Worm (Caenorhabditis elegans) whole organism, early embryonic: ENCODE measurements around the gene nhr-263.

Source experiments
- B0310.2 ChIP-seq: sonication (generic microtip); optimal IDR thresholded peaks from 2 replicates; lab custom pipeline; 2016; ENCODE audit warnings: mild to moderate bottlenecking, missing genetic modification characterization, missing compliant biosample characterization
- F13C5.2 ChIP-seq: sonication (generic microtip); optimal IDR thresholded peaks from 2 replicates; lab custom pipeline; 2017; ENCODE audit warnings: mild to moderate bottlenecking, missing genetic modification characterization, inconsistent platforms, missing compliant biosample characterization
- aly-1 ChIP-seq: sonication (generic microtip); optimal IDR thresholded peaks from 2 replicates; lab custom pipeline; 2016; ENCODE audit warnings: missing genetic modification characterization, missing compliant biosample characterization
- ama-1 ChIP-seq: fragments of 150-350 bp; optimal IDR thresholded peaks from 2 replicates; lab custom pipeline; 2014
- ceh-13 ChIP-seq: fragments of 200-800 bp; sonication (Bioruptor generic); optimal IDR thresholded peaks from 2 replicates; lab custom pipeline; 2018; ENCODE audit warnings: mild to moderate bottlenecking, missing genetic modification characterization, missing compliant biosample characterization
- ceh-36 ChIP-seq: sonication (generic microtip); optimal IDR thresholded peaks from 2 replicates; lab custom pipeline; 2016; ENCODE audit warnings: missing genetic modification characterization, inconsistent platforms, missing compliant biosample characterization
- ets-7 ChIP-seq: sonication (generic microtip); optimal IDR thresholded peaks from 2 replicates; lab custom pipeline; 2016; ENCODE audit warnings: missing genotype, missing genetic modification characterization, missing compliant biosample characterization
- flt-1 ChIP-seq: fragments of 200-800 bp; sonication (Bioruptor generic); IDR thresholded peaks from 2 replicates; pipeline ENCODE4 v1.3.6; 2022; ENCODE audit warnings: missing genetic modification characterization, missing compliant biosample characterization
- hmbx-1 ChIP-seq: sonication (generic microtip); optimal IDR thresholded peaks from 2 replicates; lab custom pipeline; 2016; ENCODE audit warnings: mild to moderate bottlenecking, missing genetic modification characterization, missing compliant biosample characterization
- hmg-4 ChIP-seq: fragments of 200-800 bp; sonication (Bioruptor generic); optimal IDR thresholded peaks from 2 replicates; lab custom pipeline; 2018; ENCODE audit warnings: mild to moderate bottlenecking, missing genetic modification characterization, missing compliant biosample characterization
- hnd-1 ChIP-seq: sonication (generic microtip); optimal IDR thresholded peaks from 2 replicates; lab custom pipeline; 2016; ENCODE audit warnings: missing genetic modification characterization, missing compliant biosample characterization
- pes-1 ChIP-seq: fragments of 200-800 bp; sonication (Bioruptor generic); IDR thresholded peaks from 2 replicates; pipeline ENCODE4 v1.3.6; 2022; ENCODE audit warnings: missing genetic modification reagents, missing genetic modification characterization, missing compliant biosample characterization
- scrt-1 ChIP-seq: fragments of 200-800 bp; sonication (Bioruptor generic); IDR thresholded peaks from 2 replicates; pipeline ENCODE4 v1.3.6; 2022; ENCODE audit warnings: missing genetic modification characterization, missing compliant biosample characterization
- sea-1 ChIP-seq: fragments of 200-800 bp; sonication (Bioruptor generic); conservative IDR thresholded peaks from 2 replicates; pipeline ENCODE4 v1.3.6; 2022; ENCODE audit warnings: missing genetic modification characterization, missing compliant biosample characterization
- tbx-11 ChIP-seq: fragments of 200-800 bp; sonication (Bioruptor generic); IDR thresholded peaks from 2 replicates; pipeline ENCODE4 v1.3.6; 2022; ENCODE audit warnings: missing genetic modification characterization, missing compliant biosample characterization
- tbx-37 ChIP-seq: fragments of 200-800 bp; sonication (Bioruptor generic); conservative IDR thresholded peaks from 2 replicates; pipeline ENCODE4 v1.3.6; 2022; ENCODE audit warnings: missing genetic modification reagents, missing genetic modification characterization, missing compliant biosample characterization
- tra-4 ChIP-seq: sonication (generic microtip); optimal IDR thresholded peaks from 2 replicates; lab custom pipeline; 2017; ENCODE audit warnings: missing genetic modification characterization, missing compliant biosample characterization

nhr-263 gene

DNA sequence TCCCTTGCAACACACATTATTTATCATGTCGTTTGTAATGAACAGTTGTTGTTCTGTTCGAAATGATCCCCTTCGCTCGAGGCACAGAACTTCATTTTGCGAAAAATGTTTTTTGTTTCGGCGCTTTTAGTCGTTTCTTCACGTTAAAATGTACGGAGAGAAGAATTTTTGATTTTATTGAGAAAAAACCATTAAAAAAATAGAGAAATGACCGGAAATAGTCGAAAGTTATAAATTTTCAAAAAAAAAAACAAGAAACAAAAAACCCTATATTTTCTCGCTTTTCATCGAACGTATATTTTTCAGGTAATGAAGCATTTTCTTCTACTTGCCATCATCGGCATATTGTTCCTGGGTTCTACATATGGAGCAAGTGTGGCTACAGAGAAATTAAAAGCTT lies 9.6 kb downstream of the nhr-263 start, which contains the start of gene F10G2.1:
TSS of gene F10G2.1 (plus strand) at position 301 of the 400 bp plus-strand sequence.
- TF ChIP-seq sea-1 (GFP tag; lab: Robert Waterston, UW) (no peak), aly-1 (tag; lab: Kevin White, UChicago) (no peak), B0310.2 (no peak), tbx-11 (no peak), F13C5.2 (no peak), ceh-36 (no peak), tra-4 (no peak), ama-1 (no peak), tbx-37 (GFP tag; lab: Robert Waterston, UW) (no peak), hmbx-1 (tag; lab: Kevin White, UChicago) (no peak), ets-7 (tag; lab: Kevin White, UChicago) (no peak), pes-1 (GFP tag; lab: Robert Waterston, UW) (no peak), hmg-4 (GFP tag; lab: Kevin White, UChicago) (no peak), scrt-1 (GFP tag; lab: Robert Waterston, UW) (no peak)

DNA sequence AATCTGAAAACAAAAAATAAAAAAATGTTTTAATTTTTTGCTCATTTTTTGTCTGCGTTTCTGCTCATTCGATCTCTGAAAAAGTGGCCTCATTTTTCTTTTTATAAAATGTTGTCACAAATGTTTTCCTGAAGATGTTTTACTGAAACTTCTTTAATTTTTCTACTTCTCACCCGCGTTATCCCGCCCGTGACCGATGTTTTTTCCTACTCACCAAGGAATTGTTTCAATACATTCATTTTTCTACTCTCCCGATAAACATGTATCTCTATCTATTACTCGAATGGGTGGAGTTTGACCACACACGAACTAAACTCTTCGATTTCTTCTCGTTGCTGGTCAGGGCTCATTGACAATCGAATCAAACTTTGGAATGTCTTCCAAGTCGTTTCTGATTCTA lies 11.0 kb downstream of the nhr-263 start, which contains the start of gene F10G2.2:
TSS of gene F10G2.2 (plus strand) at position 301 of the 400 bp plus-strand sequence.
- TF ChIP-seq tra-4, result no peak
- no peak for TF ChIP-seq pes-1 (GFP tag; lab: Robert Waterston, UW)
- TF ChIP-seq scrt-1 (GFP tag; lab: Robert Waterston, UW), result no peak
- no peak for TF ChIP-seq hmbx-1 (tag; lab: Kevin White, UChicago)
- TF ChIP-seq ceh-13 (GFP tag; lab: Kevin White, UChicago), result no peak
- TF ChIP-seq tbx-37 (GFP tag; lab: Robert Waterston, UW), result no peak
- no peak for TF ChIP-seq ceh-36
- no peak for TF ChIP-seq sea-1 (GFP tag; lab: Robert Waterston, UW)
- no peak for TF ChIP-seq F13C5.2
- TF ChIP-seq aly-1 (tag; lab: Kevin White, UChicago), result no peak
- TF ChIP-seq flt-1, result no peak
- no peak for TF ChIP-seq ets-7 (tag; lab: Kevin White, UChicago)
- no peak for TF ChIP-seq B0310.2
- TF ChIP-seq ama-1, result no peak
- TF ChIP-seq tbx-11, result no peak
- no peak for TF ChIP-seq hnd-1 (tag; lab: Kevin White, UChicago)
- no peak for TF ChIP-seq hmg-4 (GFP tag; lab: Kevin White, UChicago)

DNA sequence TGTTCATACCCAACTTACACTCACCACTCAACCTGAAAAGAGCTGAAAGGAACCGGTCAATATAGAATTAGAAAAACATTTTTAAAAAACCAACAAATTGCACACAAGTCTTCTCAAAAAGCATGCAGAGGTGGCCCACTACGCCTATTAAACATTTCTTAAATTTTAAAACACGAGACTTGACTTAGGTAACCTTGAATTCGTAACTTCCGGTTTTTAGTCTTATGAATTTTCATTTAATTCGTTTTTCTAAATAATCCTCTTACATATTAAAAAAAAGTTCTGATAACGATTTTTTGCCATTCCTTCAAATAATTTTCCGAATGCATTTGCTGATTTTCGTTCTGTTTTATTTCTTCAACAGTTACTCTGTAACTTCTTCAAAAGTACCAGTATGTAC lies 13.8 kb downstream of the nhr-263 start, which contains the start of gene clec-7:
TSS of gene clec-7 (plus strand) at position 301 of the 400 bp plus-strand sequence.
- no peak for TF ChIP-seq F13C5.2
- TF ChIP-seq ceh-13 (GFP tag; lab: Kevin White, UChicago), result no peak
- no peak for TF ChIP-seq aly-1 (tag; lab: Kevin White, UChicago)
- TF ChIP-seq hmg-4 (GFP tag; lab: Kevin White, UChicago), result no peak
- no peak for TF ChIP-seq ceh-36
- TF ChIP-seq flt-1, result no peak
- TF ChIP-seq ama-1, result no peak
- no peak for TF ChIP-seq tbx-11
- no peak for TF ChIP-seq sea-1 (GFP tag; lab: Robert Waterston, UW)
- TF ChIP-seq hmbx-1 (tag; lab: Kevin White, UChicago), result no peak
- TF ChIP-seq hnd-1 (tag; lab: Kevin White, UChicago), result no peak
- TF ChIP-seq scrt-1 (GFP tag; lab: Robert Waterston, UW), result no peak

DNA sequence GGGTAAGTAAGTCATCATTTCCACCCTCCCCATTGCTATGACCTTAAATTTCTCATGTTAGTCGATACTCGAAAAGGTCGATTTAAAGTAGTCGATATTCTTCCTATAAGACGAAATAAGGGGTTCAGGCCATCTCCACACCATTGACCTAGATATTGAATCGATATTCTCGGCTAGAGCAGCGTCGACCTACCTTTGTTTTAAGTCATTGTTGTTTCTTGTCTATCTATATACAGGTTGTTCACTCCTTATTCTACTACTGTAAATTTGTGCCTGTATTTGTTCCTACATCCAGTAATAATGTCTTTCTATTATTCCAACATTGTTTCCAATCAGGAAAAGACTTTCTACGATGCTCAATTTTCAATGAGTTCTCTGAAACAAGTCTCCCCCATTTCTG lies 14.9 kb downstream of the nhr-263 start, which contains the start of gene F10G2.4:
TSS of gene F10G2.4 (plus strand) at position 301 of the 400 bp plus-strand sequence.
- TF ChIP-seq B0310.2 (no peak), ama-1 (no peak), tbx-37 (GFP tag; lab: Robert Waterston, UW) (no peak), ceh-36 (no peak), aly-1 (tag; lab: Kevin White, UChicago) (no peak), hmbx-1 (tag; lab: Kevin White, UChicago) (no peak), hmg-4 (GFP tag; lab: Kevin White, UChicago) (no peak), ets-7 (tag; lab: Kevin White, UChicago) (no peak)

DNA sequence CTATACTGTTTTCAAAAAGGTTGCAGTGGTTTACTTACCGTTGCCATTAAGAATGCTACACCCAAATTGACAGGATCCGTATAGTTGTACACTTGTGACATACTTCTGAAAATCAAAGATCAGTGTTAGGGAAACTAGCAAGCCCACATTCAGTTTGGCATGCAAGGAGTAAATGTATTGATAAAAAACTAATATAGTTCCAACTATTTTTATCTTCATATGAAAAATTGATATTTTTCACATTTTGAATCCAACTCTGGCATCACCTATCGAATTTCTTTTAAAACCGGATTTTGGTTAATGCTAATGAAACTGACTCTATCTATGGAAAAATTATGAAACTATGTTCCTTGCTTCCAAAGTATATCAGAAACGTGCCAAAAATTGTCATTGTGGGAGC lies 16.6 kb downstream of the nhr-263 start, which contains the start of gene srx-92:
TSS of gene srx-92 (minus strand) at position 101 of the 400 bp plus-strand sequence.
- no peak for TF ChIP-seq tbx-11
- no peak for TF ChIP-seq ceh-36
- TF ChIP-seq ama-1, result no peak
- TF ChIP-seq ceh-13 (GFP tag; lab: Kevin White, UChicago), result no peak
- TF ChIP-seq B0310.2, result no peak
- TF ChIP-seq sea-1 (GFP tag; lab: Robert Waterston, UW), result no peak
- TF ChIP-seq F13C5.2, result no peak
- TF ChIP-seq flt-1, result no peak
- no peak for TF ChIP-seq tbx-37 (GFP tag; lab: Robert Waterston, UW)
- no peak for TF ChIP-seq hmbx-1 (tag; lab: Kevin White, UChicago)
- TF ChIP-seq hmg-4 (GFP tag; lab: Kevin White, UChicago), result no peak

DNA sequence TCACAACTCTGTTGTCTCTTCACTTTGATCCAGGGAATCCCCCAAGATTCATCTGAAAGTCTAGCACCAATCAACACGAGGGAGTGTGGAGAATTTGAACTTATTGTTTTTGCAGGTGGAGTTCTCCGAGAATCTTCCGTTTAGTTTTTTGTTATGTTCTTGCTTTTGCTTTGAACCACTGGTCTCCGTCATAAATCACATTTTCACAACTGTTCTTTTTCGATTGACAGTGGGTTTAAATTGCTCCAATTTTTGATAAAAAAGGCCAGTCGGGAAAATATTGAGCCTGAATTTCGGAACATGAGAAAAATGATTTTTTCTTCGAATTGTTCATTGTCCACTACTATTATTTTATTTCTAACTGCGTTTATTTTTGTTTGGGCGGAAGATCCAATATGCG lies 19.9 kb downstream of the nhr-263 start, which contains the start of gene F10G2.10:
TSS of gene F10G2.10 (plus strand) at position 301 of the 400 bp plus-strand sequence.
- TF ChIP-seq hnd-1 (tag; lab: Kevin White, UChicago), result no peak
- no peak for TF ChIP-seq ceh-13 (GFP tag; lab: Kevin White, UChicago)
- TF ChIP-seq hmg-4 (GFP tag; lab: Kevin White, UChicago), result no peak
- no peak for TF ChIP-seq pes-1 (GFP tag; lab: Robert Waterston, UW)
- TF ChIP-seq tra-4, result no peak
- TF ChIP-seq flt-1, result no peak
- no peak for TF ChIP-seq ama-1
- TF ChIP-seq ets-7 (tag; lab: Kevin White, UChicago), result no peak
- no peak for TF ChIP-seq ceh-36
- no peak for TF ChIP-seq sea-1 (GFP tag; lab: Robert Waterston, UW)
- TF ChIP-seq hmbx-1 (tag; lab: Kevin White, UChicago), result no peak

DNA sequence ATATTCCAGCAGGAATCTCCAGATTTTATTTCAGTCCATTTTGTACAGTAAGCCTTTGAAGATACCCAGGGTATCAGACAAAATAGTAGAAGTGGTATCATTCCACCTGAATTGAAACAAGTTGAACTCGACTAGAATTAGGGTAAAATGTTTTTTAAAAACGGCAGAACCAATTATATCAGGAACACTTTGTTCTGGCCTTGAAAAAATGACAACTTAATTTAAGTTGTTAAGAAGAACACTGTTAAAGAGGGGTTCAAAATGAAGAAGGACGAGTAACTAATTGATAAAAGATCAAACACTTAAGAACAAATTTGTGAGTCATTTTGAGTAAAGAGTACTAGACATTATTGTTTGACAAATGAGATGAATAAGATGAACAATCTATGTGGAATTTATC lies 20.9 kb downstream of the nhr-263 start, which contains the start of gene lmd-4:
TSS of gene lmd-4 (minus strand) at position 101 of the 400 bp plus-strand sequence.
- TF ChIP-seq ceh-13 (GFP tag; lab: Kevin White, UChicago) (no peak), hnd-1 (tag; lab: Kevin White, UChicago) (no peak), pes-1 (GFP tag; lab: Robert Waterston, UW) (no peak), F13C5.2 (no peak), sea-1 (GFP tag; lab: Robert Waterston, UW) (no peak), B0310.2 (no peak), tbx-37 (GFP tag; lab: Robert Waterston, UW) (no peak), ceh-36 (no peak), tra-4 (no peak), flt-1 (no peak), ets-7 (tag; lab: Kevin White, UChicago) (no peak), tbx-11 (no peak), aly-1 (tag; lab: Kevin White, UChicago) (no peak), hmg-4 (GFP tag; lab: Kevin White, UChicago) (no peak), ama-1 (no peak)
